Worm (Caenorhabditis elegans) whole organism, late embryonic: Measurements from ENCODE around the gene F28C1.1.
A peak's percentile ranks its signal among the peaks of the same experiment; 100 is the strongest.

Experiments used
- C08G9.2 ChIP-seq: sonication (generic microtip); optimal IDR thresholded peaks from 2 replicates; lab custom pipeline; 2016; ENCODE audit warnings: mild to moderate bottlenecking, missing genetic modification characterization, moderate library complexity, missing compliant biosample characterization
- C38D4.7 ChIP-seq: fragments of 200-800 bp; sonication (Bioruptor generic); optimal IDR thresholded peaks from 2 replicates; lab custom pipeline; 2018; ENCODE audit warnings: mild to moderate bottlenecking, missing genetic modification characterization, moderate library complexity, missing compliant biosample characterization
- T23F11.4 ChIP-seq: fragments of 200-800 bp; sonication (Bioruptor generic); optimal IDR thresholded peaks from 2 replicates; lab custom pipeline; 2018; ENCODE audit warnings: mild to moderate bottlenecking, missing genetic modification characterization, missing compliant biosample characterization
- Y22D7AL.16 ChIP-seq: sonication (generic microtip); optimal IDR thresholded peaks from 2 replicates; lab custom pipeline; 2016; ENCODE audit warnings: missing genetic modification characterization, missing compliant biosample characterization
- ahr-1 ChIP-seq: sonication (generic microtip); optimal IDR thresholded peaks from 2 replicates; lab custom pipeline; 2016; ENCODE audit warnings: missing genetic modification characterization, missing compliant biosample characterization
- ceh-18 ChIP-seq: sonication (generic microtip); optimal IDR thresholded peaks from 2 replicates; lab custom pipeline; 2016; ENCODE audit warnings: missing genetic modification characterization, missing compliant biosample characterization
- ceh-2 ChIP-seq: sonication (generic microtip); optimal IDR thresholded peaks from 2 replicates; lab custom pipeline; 2016; ENCODE audit warnings: missing genotype, missing genetic modification characterization, missing compliant biosample characterization
- ceh-31 ChIP-seq: sonication (generic microtip); optimal IDR thresholded peaks from 2 replicates; lab custom pipeline; 2016; ENCODE audit warnings: missing genetic modification characterization, missing compliant biosample characterization
- ceh-48 ChIP-seq: sonication (generic microtip); optimal IDR thresholded peaks from 2 replicates; lab custom pipeline; 2016; ENCODE audit warnings: missing genetic modification characterization, inconsistent platforms, missing compliant biosample characterization
- dmd-4 ChIP-seq: sonication (generic microtip); optimal IDR thresholded peaks from 2 replicates; lab custom pipeline; 2016; ENCODE audit warnings: borderline replicate concordance, missing genetic modification characterization, missing compliant biosample characterization
- elt-2 ChIP-seq: sonication (generic microtip); optimal IDR thresholded peaks from 2 replicates; lab custom pipeline; 2016; ENCODE audit warnings: missing genetic modification reagents, missing genetic modification characterization, missing compliant biosample characterization
- eyg-1 ChIP-seq: sonication (generic microtip); optimal IDR thresholded peaks from 2 replicates; lab custom pipeline; 2016; ENCODE audit warnings: missing genotype, missing genetic modification characterization, missing compliant biosample characterization
- fax-1 ChIP-seq: sonication (generic microtip); optimal IDR thresholded peaks from 2 replicates; lab custom pipeline; 2016; ENCODE audit warnings: missing genotype, missing genetic modification characterization, missing compliant biosample characterization
- fkh-10 ChIP-seq: fragments of 150-350 bp; optimal IDR thresholded peaks from 2 replicates; lab custom pipeline; 2014; ENCODE audit warnings: missing biosample characterization, missing genetic modification reagents, missing genetic modification characterization
- hlh-15 ChIP-seq: sonication (generic microtip); optimal IDR thresholded peaks from 2 replicates; lab custom pipeline; 2016; ENCODE audit warnings: missing genetic modification characterization, missing compliant biosample characterization
- hlh-30 ChIP-seq: sonication (generic microtip); optimal IDR thresholded peaks from 2 replicates; lab custom pipeline; 2017; ENCODE audit warnings: antibody characterized with exemption, missing genetic modification characterization, missing compliant biosample characterization; ENCODE audit not compliant: insufficient read depth
- lin-11 ChIP-seq: fragments of 200-800 bp; sonication (Bioruptor generic); optimal IDR thresholded peaks from 2 replicates; lab custom pipeline; 2018; ENCODE audit warnings: mild to moderate bottlenecking, missing genetic modification characterization, missing compliant biosample characterization
- nfya-1 ChIP-seq: sonication (generic microtip); optimal IDR thresholded peaks from 2 replicates; lab custom pipeline; 2017; ENCODE audit warnings: missing genetic modification characterization, mild to moderate bottlenecking, missing compliant biosample characterization, antibody characterized with exemption, moderate library complexity
- nhr-11 ChIP-seq: fragments of 150-350 bp; optimal IDR thresholded peaks from 2 replicates; lab custom pipeline; 2014; ENCODE audit warnings: missing biosample characterization, missing genetic modification characterization
- nhr-232 ChIP-seq: sonication (generic microtip); optimal IDR thresholded peaks from 2 replicates; lab custom pipeline; 2016; ENCODE audit warnings: missing genetic modification characterization, missing compliant biosample characterization
- npax-4 ChIP-seq: sonication (generic microtip); optimal IDR thresholded peaks from 2 replicates; lab custom pipeline; 2016; ENCODE audit warnings: missing genetic modification characterization, missing compliant biosample characterization
- pag-3 ChIP-seq: sonication (generic microtip); optimal IDR thresholded peaks from 2 replicates; lab custom pipeline; 2016; ENCODE audit warnings: missing compliant biosample characterization, missing genetic modification characterization, borderline replicate concordance
- pat-9 ChIP-seq: fragments of 200-800 bp; sonication (Bioruptor generic); optimal IDR thresholded peaks from 2 replicates; lab custom pipeline; 2018; ENCODE audit warnings: mild to moderate bottlenecking, missing genetic modification characterization, moderate library complexity, missing compliant biosample characterization
- pha-2 ChIP-seq: sonication (generic microtip); optimal IDR thresholded peaks from 2 replicates; lab custom pipeline; 2017; ENCODE audit warnings: mild to moderate bottlenecking, missing genetic modification characterization, missing compliant biosample characterization
- ref-2 ChIP-seq: sonication (generic microtip); optimal IDR thresholded peaks from 2 replicates; lab custom pipeline; 2016; ENCODE audit warnings: missing genetic modification characterization, missing compliant biosample characterization
- rnt-1 ChIP-seq: sonication (generic microtip); optimal IDR thresholded peaks from 2 replicates; lab custom pipeline; 2016; ENCODE audit warnings: missing genetic modification characterization, missing compliant biosample characterization
- sox-4 ChIP-seq: sonication (generic microtip); optimal IDR thresholded peaks from 2 replicates; lab custom pipeline; 2017; ENCODE audit warnings: mild to moderate bottlenecking, missing genetic modification characterization, inconsistent platforms, missing compliant biosample characterization
- tbx-7 ChIP-seq: sonication (generic microtip); optimal IDR thresholded peaks from 2 replicates; lab custom pipeline; 2016; ENCODE audit warnings: missing genotype, missing genetic modification characterization, missing compliant biosample characterization
- ttx-3 ChIP-seq: sonication (generic microtip); optimal IDR thresholded peaks from 2 replicates; lab custom pipeline; 2016; ENCODE audit warnings: missing genetic modification reagents, missing genetic modification characterization, missing compliant biosample characterization
- unc-3 ChIP-seq, 2 experiments: fragments of 200-800 bp in 1 of 2; sonication (Bioruptor generic) in 1 of 2; sonication (generic microtip) in 1 of 2; conservative IDR thresholded peaks in 1 of 2; optimal IDR thresholded peaks in 1 of 2; 2 replicates each; pipeline versions ENCODE4 v1.3.6 to Lab custom; 2016 to 2022; ENCODE audit warnings: missing compliant biosample characterization in 2 of 2, missing genetic modification characterization in 2 of 2, missing genetic modification reagents in 1 of 2
- unc-42 ChIP-seq: sonication (generic microtip); optimal IDR thresholded peaks from 2 replicates; lab custom pipeline; 2016; ENCODE audit warnings: missing genotype, missing genetic modification characterization, missing compliant biosample characterization
- unc-55 ChIP-seq: sonication (generic microtip); optimal IDR thresholded peaks from 2 replicates; lab custom pipeline; 2017; ENCODE audit warnings: missing biosample characterization, missing genetic modification reagents, missing genetic modification characterization
- unc-86 ChIP-seq: sonication (generic microtip); optimal IDR thresholded peaks from 2 replicates; lab custom pipeline; 2016; ENCODE audit warnings: missing genetic modification characterization, missing compliant biosample characterization

F28C1.1 gene

DNA sequence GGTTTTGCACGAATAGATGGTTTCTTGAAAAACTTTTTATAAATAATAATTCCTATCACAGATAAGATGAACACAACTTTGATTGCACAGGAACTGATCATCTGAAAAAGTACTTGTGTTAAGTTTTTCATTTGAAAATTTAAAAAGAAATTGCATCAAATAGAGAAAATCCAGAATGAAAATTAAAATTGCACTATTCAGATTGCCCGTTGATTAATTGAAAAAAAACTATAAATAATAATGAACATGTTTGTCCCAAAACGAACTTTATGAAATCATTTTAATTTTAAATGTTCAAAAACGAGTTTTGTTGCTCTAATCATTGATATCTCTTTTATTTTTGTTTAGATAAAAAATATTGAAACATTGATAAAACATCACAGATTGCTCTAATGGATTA, 33.3 kb upstream of the F28C1.1 start, which contains the start of gene cdr-3:
TSS of gene cdr-3 (minus strand) at position 101 of the 400 bp plus-strand sequence.
- TF ChIP-seq unc-3 (GFP tag; conservative IDR thresholded peaks at IDR 0.05; lab: Robert Waterston, UW) (no peak), unc-3 (tag; optimal IDR thresholded peaks at IDR 0.05; lab: Kevin White, UChicago) (no peak), fkh-10 (no peak), ceh-2 (tag; lab: Kevin White, UChicago) (no peak), lin-11 (tag; lab: Kevin White, UChicago) (no peak), hlh-15 (tag; lab: Kevin White, UChicago) (no peak)

DNA sequence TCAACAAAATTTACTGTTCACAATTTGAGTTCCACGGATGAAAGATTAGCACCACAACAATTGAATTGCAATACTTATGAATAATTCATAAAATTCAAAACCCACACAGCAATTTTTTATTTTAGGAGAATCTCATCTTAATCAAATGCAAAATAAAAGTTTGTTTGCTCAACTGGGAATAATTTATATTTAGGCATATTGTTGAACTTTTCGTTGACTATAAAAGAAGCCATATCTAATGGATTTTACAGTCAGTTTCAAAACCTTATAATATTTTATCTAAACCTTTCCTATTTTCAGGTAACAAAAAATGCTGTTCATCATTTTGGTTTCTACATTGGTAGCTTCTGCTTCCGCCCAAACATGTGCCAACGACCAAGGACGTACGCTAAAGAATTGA, 32.3 kb upstream of the F28C1.1 start, which contains the start of gene C54D10.3:
TSS of gene C54D10.3 (plus strand) at position 301 of the 400 bp plus-strand sequence.
- TF ChIP-seq pat-9 (tag; lab: Kevin White, UChicago) (no peak), ttx-3 (no peak), nhr-11 (tag; lab: Kevin White, UChicago) (no peak), C38D4.7 (GFP tag; lab: Kevin White, UChicago) (no peak), T23F11.4 (GFP tag; lab: Kevin White, UChicago) (no peak), pha-2 (tag; lab: Kevin White, UChicago) (no peak), ceh-48 (tag; lab: Kevin White, UChicago) (no peak), C08G9.2 (tag; lab: Kevin White, UChicago) (no peak), tbx-7 (tag; lab: Kevin White, UChicago) (no peak), sox-4 (tag; lab: Kevin White, UChicago) (no peak)

DNA sequence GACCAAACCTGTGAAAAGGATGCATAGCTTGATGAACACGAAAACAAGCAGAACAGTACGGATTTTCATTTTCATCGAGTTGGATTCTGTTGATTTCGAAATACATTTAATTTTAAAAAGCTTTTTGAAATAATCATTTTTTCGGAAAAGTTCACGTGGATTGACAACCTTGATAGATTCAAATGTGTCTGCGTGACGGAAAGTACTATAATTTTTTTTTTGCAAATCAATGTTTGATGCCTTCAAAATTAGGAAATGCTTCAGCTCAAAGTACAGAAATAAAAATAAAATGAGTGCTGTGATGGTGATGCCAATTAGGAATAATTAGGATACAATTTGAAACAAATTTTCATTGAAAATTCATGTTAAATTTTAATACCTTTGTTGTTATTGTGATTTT, 29.8 kb upstream of the F28C1.1 start, which contains the start of gene C54D10.4:
TSS of gene C54D10.4 (minus strand) at position 101 of the 400 bp plus-strand sequence.
- TF ChIP-seq ttx-3 (no peak), eyg-1 (tag; lab: Kevin White, UChicago) (no peak), hlh-30 (tag; lab: Kevin White, UChicago) (no peak), ahr-1 (tag; lab: Kevin White, UChicago) (no peak)

DNA sequence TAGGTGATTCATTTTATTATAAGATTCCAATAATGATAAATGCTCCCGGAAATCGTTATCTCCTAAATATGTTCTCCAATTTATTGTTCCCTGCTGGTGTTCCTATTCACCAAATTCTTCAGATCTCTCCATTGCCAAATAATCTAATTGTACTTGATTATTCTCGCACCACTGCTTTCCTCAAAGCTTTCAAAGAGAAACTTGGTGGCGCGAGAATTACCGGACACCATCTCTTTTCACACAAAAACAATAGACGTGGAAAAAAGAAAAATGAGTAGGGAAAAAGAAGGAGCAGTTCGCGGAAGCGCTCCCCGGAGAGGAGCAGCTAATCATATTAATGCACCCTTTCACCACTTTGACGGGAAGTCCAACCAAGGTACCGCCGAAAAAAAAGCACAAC, 29.2 kb upstream of the F28C1.1 start:
- TF ChIP-seq unc-42 (tag; lab: Kevin White, UChicago) (peak; percentile 53), ceh-18 (tag; lab: Kevin White, UChicago) (no peak), ahr-1 (tag; lab: Kevin White, UChicago) (no peak), nfya-1 (no peak), unc-55 (GFP tag; lab: Kevin White, UChicago) (no peak), pat-9 (tag; lab: Kevin White, UChicago) (no peak), dmd-4 (tag; lab: Kevin White, UChicago) (no peak), rnt-1 (tag; lab: Kevin White, UChicago) (no peak), ref-2 (no peak), npax-4 (no peak), nhr-232 (tag; lab: Kevin White, UChicago) (no peak), unc-86 (tag; lab: Kevin White, UChicago) (no peak), ceh-31 (tag; lab: Kevin White, UChicago) (peak; percentile 62), Y22D7AL.16 (tag; lab: Kevin White, UChicago) (no peak), pag-3 (tag; lab: Kevin White, UChicago) (no peak), ceh-48 (tag; lab: Kevin White, UChicago) (no peak), fax-1 (tag; lab: Kevin White, UChicago) (no peak)
- TF ChIP-seq, all 69 proteins: peak for 2

DNA sequence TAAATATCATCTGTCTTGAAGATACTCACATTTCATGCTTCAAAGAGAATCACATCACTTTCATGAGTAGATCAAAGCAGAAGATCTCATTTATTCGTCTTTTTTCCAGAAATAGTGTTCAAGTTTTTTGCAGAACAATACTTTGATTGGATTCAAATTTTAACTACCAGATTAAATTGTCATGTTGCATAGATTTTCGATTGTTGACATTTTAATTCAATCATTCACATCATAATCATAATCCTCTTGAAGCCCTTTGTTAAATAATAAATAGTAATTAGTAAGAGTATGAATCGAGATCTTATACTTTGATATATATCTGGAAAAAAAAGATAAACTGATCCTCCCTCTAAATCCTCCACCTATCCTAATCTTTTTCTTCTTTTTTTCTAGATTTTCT, 22.8 kb upstream of the F28C1.1 start:
- TF ChIP-seq elt-2 (no peak), nfya-1 (no peak)
